Fruit fly (Drosophila melanogaster) whole organism, embryonic: ENCODE results near the gene Mvd.

Experiments used
- Bteb2 ChIP-seq: fragments of 200-800 bp; sonication (Bioruptor generic); optimal IDR thresholded peaks from 2 replicates; lab custom pipeline; 2016; ENCODE audit warnings: missing biosample characterization, missing genetic modification characterization
- CG10321 ChIP-seq: fragments of 200-800 bp; sonication (Bioruptor generic); IDR thresholded peaks from 2 replicates; pipeline ENCODE4 v1.3.6; 2022; ENCODE audit warnings: missing biosample characterization, missing genetic modification characterization
- CG1233 ChIP-seq: fragments of 200-800 bp; sonication (Bioruptor generic); optimal IDR thresholded peaks from 4 replicates; lab custom pipeline; 2018; ENCODE audit warnings: missing biosample characterization, mild to moderate bottlenecking, missing genetic modification characterization
- CG12391 ChIP-seq: fragments of 200-800 bp; sonication (Bioruptor generic); optimal IDR thresholded peaks from 3 replicates; lab custom pipeline; 2018; ENCODE audit warnings: missing biosample characterization, mild to moderate bottlenecking, missing genetic modification characterization, moderate library complexity
- CG12942 ChIP-seq: fragments of 200-800 bp; sonication (Bioruptor generic); optimal IDR thresholded peaks from 3 replicates; lab custom pipeline; 2016; ENCODE audit warnings: missing biosample characterization, missing genetic modification characterization
- CG13287 ChIP-seq: fragments of 200-800 bp; sonication (Bioruptor generic); IDR thresholded peaks from 2 replicates; pipeline ENCODE4 v1.3.6; 2022; ENCODE audit warnings: missing biosample characterization, missing genetic modification characterization; ENCODE audit not compliant: partially characterized antibody
- CG14860 ChIP-seq: fragments of 200-800 bp; sonication (Bioruptor generic); IDR thresholded peaks from 3 replicates; pipeline ENCODE4 v1.3.6; 2022; ENCODE audit warnings: missing biosample characterization, missing genetic modification characterization; ENCODE audit not compliant: partially characterized antibody
- CG15073 ChIP-seq: fragments of 200-800 bp; sonication (Bioruptor generic); optimal IDR thresholded peaks from 2 replicates; lab custom pipeline; 2016; ENCODE audit warnings: missing biosample characterization, missing genetic modification characterization
- CG15514 ChIP-seq: fragments of 200-800 bp; sonication (Bioruptor generic); optimal IDR thresholded peaks from 3 replicates; lab custom pipeline; 2017; ENCODE audit warnings: missing biosample characterization, missing genetic modification characterization, mild to moderate bottlenecking, moderate library complexity, missing genetic modification reagents
- CG15601 ChIP-seq: fragments of 200-800 bp; sonication (Bioruptor generic); optimal IDR thresholded peaks from 3 replicates; lab custom pipeline; 2019; ENCODE audit warnings: missing biosample characterization, mild to moderate bottlenecking, missing genetic modification characterization, moderate library complexity
- CG16863 ChIP-seq: fragments of 200-800 bp; sonication (Bioruptor generic); optimal IDR thresholded peaks from 3 replicates; lab custom pipeline; 2016; ENCODE audit warnings: missing biosample characterization, missing genetic modification characterization
- CG17186 ChIP-seq: fragments of 200-800 bp; sonication (Bioruptor generic); optimal IDR thresholded peaks from 3 replicates; lab custom pipeline; 2017; ENCODE audit warnings: missing biosample characterization, missing genetic modification reagents, missing genetic modification characterization
- CG17328 ChIP-seq: fragments of 200-800 bp; sonication (Bioruptor generic); IDR thresholded peaks from 2 replicates; pipeline ENCODE4 v1.3.6; 2022; ENCODE audit warnings: missing biosample characterization, missing genetic modification characterization
- CG2199 ChIP-seq: fragments of 200-800 bp; sonication (Bioruptor generic); IDR thresholded peaks from 3 replicates; pipeline ENCODE4 v1.3.6; 2022; ENCODE audit warnings: missing biosample characterization, missing genetic modification characterization
- CG31224 ChIP-seq: fragments of 200-800 bp; sonication (Bioruptor generic); IDR thresholded peaks from 2 replicates; pipeline ENCODE4 v1.3.6; 2022; ENCODE audit warnings: missing biosample characterization, missing genetic modification characterization
- CG32532 ChIP-seq: fragments of 200-800 bp; sonication (Bioruptor generic); IDR thresholded peaks from 2 replicates; pipeline ENCODE4 v1.3.6; 2022; ENCODE audit warnings: missing biosample characterization, missing genetic modification characterization
- CG3407 ChIP-seq: fragments of 200-800 bp; sonication (Bioruptor generic); optimal IDR thresholded peaks from 2 replicates; lab custom pipeline; 2018; ENCODE audit warnings: missing biosample characterization, mild to moderate bottlenecking, missing genetic modification characterization
- CG3838 ChIP-seq: fragments of 200-800 bp; sonication (Bioruptor generic); optimal IDR thresholded peaks from 3 replicates; lab custom pipeline; 2016; ENCODE audit warnings: missing biosample characterization, missing genetic modification characterization
- CG3995 ChIP-seq: fragments of 200-800 bp; sonication (Bioruptor generic); optimal IDR thresholded peaks from 3 replicates; lab custom pipeline; 2016; ENCODE audit warnings: missing biosample characterization, missing genetic modification characterization
- CG4360 ChIP-seq: fragments of 200-800 bp; sonication (Bioruptor generic); IDR thresholded peaks from 2 replicates; pipeline ENCODE4 v1.3.6; 2022; ENCODE audit warnings: missing biosample characterization, missing genetic modification characterization
- CG4424 ChIP-seq: fragments of 200-800 bp; sonication (Bioruptor generic); optimal IDR thresholded peaks from 3 replicates; lab custom pipeline; 2016; ENCODE audit warnings: missing biosample characterization, missing genetic modification characterization
- CG4820 ChIP-seq: fragments of 200-800 bp; sonication (Bioruptor generic); optimal IDR thresholded peaks from 3 replicates; lab custom pipeline; 2016; ENCODE audit warnings: missing biosample characterization, missing genetic modification characterization
- CG6854 ChIP-seq: fragments of 200-800 bp; sonication (Bioruptor generic); optimal IDR thresholded peaks from 3 replicates; lab custom pipeline; 2017; ENCODE audit warnings: missing biosample characterization, mild to moderate bottlenecking, missing genetic modification characterization
- CG7928 ChIP-seq: fragments of 200-800 bp; sonication (Bioruptor generic); optimal IDR thresholded peaks from 2 replicates; lab custom pipeline; 2017; ENCODE audit warnings: missing biosample characterization, mild to moderate bottlenecking, missing genetic modification characterization
- Eip74EF ChIP-seq, 2 experiments: fragments of 200-800 bp in 1 of 2; fragments of >200 bp in 1 of 2; sonication (Bioruptor generic) in 1 of 2; optimal IDR thresholded peaks; 2 replicates each; lab custom pipeline; 2017 to 2019; ENCODE audit warnings: missing biosample characterization in 2 of 2, missing genetic modification characterization in 2 of 2, mild to moderate bottlenecking in 1 of 2, moderate library complexity in 1 of 2
- H2.0 ChIP-seq: fragments of 200-800 bp; sonication (Bioruptor generic); IDR thresholded peaks from 2 replicates; pipeline ENCODE4 v1.3.6; 2022; ENCODE audit warnings: missing biosample characterization, missing genetic modification characterization
- HLH3B ChIP-seq: fragments of 200-800 bp; sonication (Bioruptor generic); IDR thresholded peaks from 2 replicates; pipeline ENCODE4 v1.3.6; 2022; ENCODE audit warnings: missing biosample characterization, missing genetic modification characterization
- MESR4 ChIP-seq: fragments of 200-800 bp; sonication (Bioruptor generic); optimal IDR thresholded peaks from 2 replicates; lab custom pipeline; 2018; ENCODE audit warnings: missing biosample characterization, mild to moderate bottlenecking, missing genetic modification characterization, moderate library complexity
- Nf-YA ChIP-seq: fragments of 200-800 bp; sonication (Bioruptor generic); IDR thresholded peaks from 2 replicates; pipeline ENCODE4 v1.3.6; 2022; ENCODE audit warnings: missing biosample characterization, missing genetic modification characterization
- NfI ChIP-seq: fragments of 200-800 bp; sonication (Bioruptor generic); optimal IDR thresholded peaks from 3 replicates; lab custom pipeline; 2018; ENCODE audit warnings: missing biosample characterization, mild to moderate bottlenecking, missing genetic modification characterization, moderate library complexity
- Sry-β ChIP-seq: fragments of 200-800 bp; sonication (Bioruptor generic); optimal IDR thresholded peaks from 2 replicates; lab custom pipeline; 2018; ENCODE audit warnings: missing biosample characterization, mild to moderate bottlenecking, missing genetic modification characterization, moderate library complexity
- Stat92E ChIP-seq, 3 experiments: fragments of >200 bp in 2 of 3; fragments of 200-800 bp in 1 of 3; sonication (Bioruptor generic) in 1 of 3; optimal IDR thresholded peaks; 2 replicates each; lab custom pipeline; 2017 to 2019; ENCODE audit warnings: missing biosample characterization in 3 of 3, missing genetic modification characterization in 3 of 3, mild to moderate bottlenecking in 1 of 3, moderate library complexity in 1 of 3
- TFAM ChIP-seq: fragments of 200-800 bp; sonication (Bioruptor generic); optimal IDR thresholded peaks from 2 replicates; lab custom pipeline; 2017; ENCODE audit warnings: missing biosample characterization, missing genetic modification characterization, inconsistent platforms
- bsh ChIP-seq, 2 experiments: fragments of 200-800 bp; sonication (Bioruptor generic); optimal IDR thresholded peaks; 2 replicates each; lab custom pipeline; 2017 to 2018; ENCODE audit warnings: mild to moderate bottlenecking in 2 of 2, missing biosample characterization in 2 of 2, missing genetic modification characterization in 2 of 2, moderate library complexity in 1 of 2
- chif ChIP-seq, 2 experiments: fragments of 200-800 bp; sonication (Bioruptor generic); optimal IDR thresholded peaks; 3 replicates each; lab custom pipeline; 2016; ENCODE audit warnings: missing biosample characterization in 2 of 2, missing genetic modification characterization in 2 of 2
- crc ChIP-seq: fragments of 200-800 bp; sonication (Bioruptor generic); optimal IDR thresholded peaks from 2 replicates; lab custom pipeline; 2016; ENCODE audit warnings: missing biosample characterization, missing genetic modification characterization
- crol ChIP-seq: fragments of 200-800 bp; sonication (Bioruptor generic); IDR thresholded peaks from 2 replicates; pipeline ENCODE4 v1.3.6; 2022; ENCODE audit warnings: missing biosample characterization, missing genetic modification characterization
- da ChIP-seq: fragments of 200-800 bp; sonication (Bioruptor generic); optimal IDR thresholded peaks from 2 replicates; lab custom pipeline; 2016; ENCODE audit warnings: missing biosample characterization, missing genetic modification characterization
- fd96Cb ChIP-seq: fragments of 200-800 bp; sonication (Bioruptor generic); optimal IDR thresholded peaks from 2 replicates; lab custom pipeline; 2018; ENCODE audit warnings: missing biosample characterization, mild to moderate bottlenecking, missing genetic modification characterization, moderate library complexity
- fu2 ChIP-seq: fragments of 200-800 bp; sonication (Bioruptor generic); optimal IDR thresholded peaks from 2 replicates; lab custom pipeline; 2016; ENCODE audit warnings: missing biosample characterization, missing genetic modification characterization
- insv ChIP-seq, 2 experiments: fragments of 200-800 bp; sonication (Bioruptor generic); optimal IDR thresholded peaks; 3 replicates each; lab custom pipeline; 2016 to 2018; ENCODE audit warnings: missing biosample characterization in 2 of 2, missing genetic modification characterization in 2 of 2
- nmo ChIP-seq: fragments of 200-800 bp; sonication (Bioruptor generic); optimal IDR thresholded peaks from 2 replicates; lab custom pipeline; 2018; ENCODE audit warnings: missing biosample characterization, mild to moderate bottlenecking, missing genetic modification characterization, moderate library complexity
- pb ChIP-seq: fragments of 200-800 bp; sonication (Bioruptor generic); optimal IDR thresholded peaks from 3 replicates; lab custom pipeline; 2016; ENCODE audit warnings: missing biosample characterization, missing genetic modification characterization
- pum ChIP-seq: fragments of 200-800 bp; sonication (Bioruptor generic); optimal IDR thresholded peaks from 2 replicates; lab custom pipeline; 2016; ENCODE audit warnings: missing biosample characterization, missing genetic modification characterization
- run ChIP-seq: fragments of 200-800 bp; sonication (Bioruptor generic); optimal IDR thresholded peaks from 3 replicates; lab custom pipeline; 2018; ENCODE audit warnings: missing biosample characterization, mild to moderate bottlenecking, missing genetic modification characterization
- sim ChIP-seq: fragments of 200-800 bp; sonication (Bioruptor generic); IDR thresholded peaks from 2 replicates; pipeline ENCODE4 v1.3.6; 2022; ENCODE audit warnings: missing biosample characterization, missing genetic modification characterization
- tin ChIP-seq: fragments of 200-800 bp; sonication (Bioruptor generic); optimal IDR thresholded peaks from 3 replicates; lab custom pipeline; 2016; ENCODE audit warnings: missing biosample characterization, missing genetic modification characterization
- trem ChIP-seq: fragments of 200-800 bp; optimal IDR thresholded peaks from 3 replicates; lab custom pipeline; 2019; ENCODE audit warnings: missing biosample characterization, mild to moderate bottlenecking, missing genetic modification characterization, moderate library complexity
- wdn ChIP-seq: fragments of 200-800 bp; sonication (Bioruptor generic); IDR thresholded peaks from 2 replicates; pipeline ENCODE4 v1.3.6; 2022; ENCODE audit warnings: missing biosample characterization, missing genetic modification characterization
- z ChIP-seq: fragments of 200-800 bp; sonication (Bioruptor generic); IDR thresholded peaks from 3 replicates; pipeline ENCODE4 v1.3.6; 2022; ENCODE audit warnings: missing biosample characterization, missing genetic modification characterization

Mvd gene

dm6 chrX:15703720-15704206, 45.2 kb upstream of the Mvd start, which contains the start of the genes Pis and Hap40 (continued):
- TF ChIP-seq Eip74EF (GFP tag; optimal IDR thresholded peaks at IDR 0.05; lab: Kevin White, UChicago) (peak in 1 of 2 experiments; percentile 27), CG15601 (peak; percentile 90), Sry-β (GFP tag; lab: Kevin White, UChicago) (no peak), CG12942 (GFP tag; lab: Kevin White, UChicago) (peak; percentile 55), CG17186 (GFP tag; lab: Kevin White, UChicago) (peak; percentile 10), pb (GFP tag; lab: Kevin White, UChicago) (no peak), bsh (GFP tag; optimal IDR thresholded peaks at IDR 0.05; lab: Kevin White, UChicago) (peak in 1 of 2 experiments; percentile 69), HLH3B (peak; percentile 49; the same call in 1 of the 2 replicates), nmo (GFP tag; lab: Kevin White, UChicago) (peak; percentile 88), Bteb2 (GFP tag; lab: Kevin White, UChicago) (no peak), CG15514 (GFP tag; lab: Kevin White, UChicago) (peak; percentile 47), CG32532 (GFP tag; lab: Robert Waterston, UW) (peak; percentile 76), CG3995 (peak; percentile 69), crc (GFP tag; lab: Kevin White, UChicago) (no peak), CG4820 (GFP tag; lab: Kevin White, UChicago) (peak; percentile 57), CG1233 (GFP tag; lab: Kevin White, UChicago) (peak; percentile 37), NfI (peak; percentile 72), H2.0 (GFP tag; lab: Robert Waterston, UW) (peak; percentile 26; the same call in 1 of the 2 replicates), CG15073 (GFP tag; lab: Kevin White, UChicago) (no peak), CG6854 (GFP tag; lab: Kevin White, UChicago) (no peak), tin (GFP tag; lab: Kevin White, UChicago) (peak; percentile 70), run (tag; lab: Kevin White, UChicago) (no peak), Stat92E (GFP tag; optimal IDR thresholded peaks at IDR 0.05; lab: Kevin White, UChicago) (no peak), wdn (GFP tag; lab: Robert Waterston, UW) (peak; percentile 29; the same call in 1 of the 2 replicates), sim (no peak), CG14860 (GFP tag; lab: Robert Waterston, UW) (no peak), CG13287 (GFP tag; lab: Robert Waterston, UW) (no peak), chif (GFP tag; optimal IDR thresholded peaks at IDR 0.05; lab: Kevin White, UChicago) (peak; percentile 7 to 61), CG16863 (GFP tag; lab: Kevin White, UChicago) (no peak), fu2 (GFP tag; lab: Kevin White, UChicago) (peak; percentile 60), da (GFP tag; lab: Kevin White, UChicago) (no peak), MESR4 (GFP tag; lab: Kevin White, UChicago) (no peak), trem (tag; lab: Kevin White, UChicago) (peak; percentile 58), pum (GFP tag; lab: Kevin White, UChicago) (peak; percentile 49), CG4360 (GFP tag; lab: Robert Waterston, UW) (no peak), CG31224 (GFP tag; lab: Robert Waterston, UW) (peak; percentile 58), z (GFP tag; lab: Robert Waterston, UW) (no peak), insv (GFP tag; optimal IDR thresholded peaks at IDR 0.05; lab: Kevin White, UChicago) (peak in 1 of 2 experiments; percentile 49), CG17328 (0 out of 2 replicates have a peak, but pooled peaks have one; percentile 39), CG7928 (GFP tag; lab: Kevin White, UChicago) (peak; percentile 37), CG2199 (GFP tag; lab: Robert Waterston, UW) (0 out of 3 replicates have a peak, but pooled peaks have one; percentile 29), CG3838 (GFP tag; lab: Kevin White, UChicago) (no peak), Nf-YA (GFP tag; lab: Robert Waterston, UW) (no peak), TFAM (no peak), CG4424 (GFP tag; lab: Kevin White, UChicago) (peak; percentile 56), CG12391 (peak; percentile 81), CG10321 (no peak), fd96Cb (peak; percentile 70), crol (GFP tag; lab: Robert Waterston, UW) (no peak), CG3407 (no peak)
